Worm (Caenorhabditis elegans) whole organism, L1 larva: ENCODE data around the gene Y71H2B.8.

Experiments used
- F16B12.6 ChIP-seq: fragments of 150-350 bp; optimal IDR thresholded peaks from 2 replicates; lab custom pipeline; 2014; ENCODE audit warnings: missing biosample characterization, missing genetic modification characterization
- aha-1 ChIP-seq: fragments of 150-350 bp; optimal IDR thresholded peaks from 2 replicates; lab custom pipeline; 2014; ENCODE audit warnings: missing biosample characterization, missing genetic modification characterization
- alr-1 ChIP-seq: fragments of 200-800 bp; sonication (Bioruptor generic); optimal IDR thresholded peaks from 2 replicates; lab custom pipeline; 2018; ENCODE audit warnings: borderline replicate concordance, mild to moderate bottlenecking, missing genetic modification characterization, missing compliant biosample characterization
- aly-2 ChIP-seq: fragments of 150-350 bp; optimal IDR thresholded peaks from 2 replicates; lab custom pipeline; 2014; ENCODE audit warnings: missing biosample characterization, missing genetic modification characterization
- blmp-1 ChIP-seq: fragments of 150-350 bp; optimal IDR thresholded peaks from 2 replicates; lab custom pipeline; 2014; ENCODE audit warnings: missing biosample characterization, missing genetic modification characterization
- ceh-63 ChIP-seq: fragments of 200-800 bp; sonication (Bioruptor generic); optimal IDR thresholded peaks from 2 replicates; lab custom pipeline; 2018; ENCODE audit warnings: mild to moderate bottlenecking, missing genetic modification characterization, missing compliant biosample characterization
- ceh-8 ChIP-seq: fragments of 200-800 bp; sonication (Bioruptor generic); optimal IDR thresholded peaks from 2 replicates; lab custom pipeline; 2018; ENCODE audit warnings: mild to moderate bottlenecking, missing genetic modification characterization, moderate library complexity, missing compliant biosample characterization
- dsc-1 ChIP-seq: sonication (generic microtip); optimal IDR thresholded peaks from 2 replicates; lab custom pipeline; 2016; ENCODE audit warnings: mild to moderate bottlenecking, missing genetic modification characterization, missing compliant biosample characterization
- efl-1 ChIP-seq, 4 experiments: fragments of 150-350 bp; optimal IDR thresholded peaks in 3 of 4; peaks in 1 of 4; 1 replicate in 1 of 4; 2 replicates in 3 of 4; lab custom pipeline; 2014; ENCODE audit warnings: missing biosample characterization in 2 of 4, missing genetic modification characterization in 2 of 4, missing genetic modification reagents in 2 of 4
- efl-3 ChIP-seq: fragments of 200-800 bp; sonication (Bioruptor generic); optimal IDR thresholded peaks from 2 replicates; lab custom pipeline; 2018; ENCODE audit warnings: mild to moderate bottlenecking, missing genetic modification characterization, missing compliant biosample characterization
- elt-2 ChIP-seq: sonication (generic microtip); optimal IDR thresholded peaks from 2 replicates; lab custom pipeline; 2016; ENCODE audit warnings: missing genetic modification characterization, mild to moderate bottlenecking, inconsistent platforms, missing compliant biosample characterization, missing genetic modification reagents
- fkh-4 ChIP-seq: sonication (generic microtip); optimal IDR thresholded peaks from 2 replicates; lab custom pipeline; 2016; ENCODE audit warnings: missing compliant biosample characterization, missing genetic modification characterization, borderline replicate concordance
- fkh-8 ChIP-seq: sonication (generic microtip); optimal IDR thresholded peaks from 2 replicates; lab custom pipeline; 2016; ENCODE audit warnings: mild to moderate bottlenecking, missing genetic modification characterization, missing compliant biosample characterization
- hlh-4 ChIP-seq: sonication (generic microtip); optimal IDR thresholded peaks from 2 replicates; lab custom pipeline; 2016; ENCODE audit warnings: mild to moderate bottlenecking, missing genetic modification characterization, missing compliant biosample characterization
- hpl-2 ChIP-seq: fragments of 150-350 bp; optimal IDR thresholded peaks from 2 replicates; lab custom pipeline; 2014; ENCODE audit warnings: missing biosample characterization, missing genetic modification reagents, missing genetic modification characterization
- irx-1 ChIP-seq: sonication (generic microtip); optimal IDR thresholded peaks from 2 replicates; lab custom pipeline; 2016; ENCODE audit warnings: missing genetic modification characterization, missing compliant biosample characterization
- isw-1 ChIP-seq: fragments of 200-800 bp; sonication (Bioruptor generic); IDR thresholded peaks from 2 replicates; pipeline ENCODE4 v1.3.6; 2022; ENCODE audit warnings: missing genetic modification characterization, missing compliant biosample characterization
- jun-1 ChIP-seq: fragments of 150-350 bp; optimal IDR thresholded peaks from 2 replicates; lab custom pipeline; 2014; ENCODE audit warnings: missing biosample characterization, missing genetic modification reagents, missing genetic modification characterization
- lin-13 ChIP-seq: fragments of 150-350 bp; optimal IDR thresholded peaks from 2 replicates; lab custom pipeline; 2014; ENCODE audit warnings: missing biosample characterization, missing genetic modification reagents, missing genetic modification characterization
- lin-14 ChIP-seq: fragments of 200-800 bp; sonication (Bioruptor generic); optimal IDR thresholded peaks from 2 replicates; lab custom pipeline; 2018; ENCODE audit warnings: mild to moderate bottlenecking, missing genetic modification characterization, moderate library complexity, missing compliant biosample characterization
- lin-35 ChIP-seq, 2 experiments: fragments of 150-350 bp; optimal IDR thresholded peaks; 2 replicates each; lab custom pipeline; 2014; ENCODE audit warnings: missing biosample characterization in 2 of 2, missing genetic modification characterization in 2 of 2, missing genetic modification reagents in 2 of 2
- lin-39 ChIP-seq: fragments of 150-350 bp; optimal IDR thresholded peaks from 2 replicates; lab custom pipeline; 2014; ENCODE audit warnings: missing biosample characterization, missing genetic modification reagents, missing genetic modification characterization
- lsy-2 ChIP-seq, 2 experiments: fragments of 150-350 bp; optimal IDR thresholded peaks; 2 replicates each; lab custom pipeline; 2014; ENCODE audit warnings: missing biosample characterization in 2 of 2, missing genetic modification characterization in 2 of 2
- mef-2 ChIP-seq: fragments of 150-350 bp; optimal IDR thresholded peaks from 2 replicates; lab custom pipeline; 2014; ENCODE audit warnings: missing biosample characterization, missing genetic modification characterization
- mep-1 ChIP-seq: fragments of 150-350 bp; optimal IDR thresholded peaks from 2 replicates; lab custom pipeline; 2014; ENCODE audit warnings: missing biosample characterization, missing genetic modification characterization
- nhr-11 ChIP-seq: fragments of 150-350 bp; optimal IDR thresholded peaks from 2 replicates; lab custom pipeline; 2014; ENCODE audit warnings: missing biosample characterization, missing genetic modification characterization
- nhr-20 ChIP-seq: sonication (generic microtip); optimal IDR thresholded peaks from 2 replicates; lab custom pipeline; 2016; ENCODE audit warnings: mild to moderate bottlenecking, missing genetic modification characterization, missing compliant biosample characterization
- nhr-237 ChIP-seq: fragments of 150-350 bp; optimal IDR thresholded peaks from 2 replicates; lab custom pipeline; 2014; ENCODE audit warnings: missing biosample characterization, missing genetic modification characterization
- nhr-28 ChIP-seq: fragments of 150-350 bp; optimal IDR thresholded peaks from 2 replicates; lab custom pipeline; 2014; ENCODE audit warnings: missing biosample characterization, missing genetic modification characterization
- nhr-47 ChIP-seq: sonication (generic microtip); optimal IDR thresholded peaks from 2 replicates; lab custom pipeline; 2016; ENCODE audit warnings: mild to moderate bottlenecking, missing genetic modification characterization, moderate library complexity, missing compliant biosample characterization
- nhr-71 ChIP-seq: sonication (generic microtip); optimal IDR thresholded peaks from 2 replicates; lab custom pipeline; 2016; ENCODE audit warnings: mild to moderate bottlenecking, missing genetic modification characterization, moderate library complexity, missing compliant biosample characterization
- nhr-76 ChIP-seq: sonication (generic microtip); optimal IDR thresholded peaks from 2 replicates; lab custom pipeline; 2017; ENCODE audit warnings: missing biosample characterization, missing genetic modification characterization
- nhr-77 ChIP-seq: fragments of 150-350 bp; optimal IDR thresholded peaks from 2 replicates; lab custom pipeline; 2014; ENCODE audit warnings: missing biosample characterization, missing genetic modification characterization
- nhr-85 ChIP-seq: sonication (generic microtip); peaks from one replicate; lab custom pipeline; 2016; ENCODE audit warnings: missing genetic modification characterization, inconsistent platforms, missing compliant biosample characterization
- pag-3 ChIP-seq: sonication (generic microtip); optimal IDR thresholded peaks from 2 replicates; lab custom pipeline; 2017; ENCODE audit warnings: missing genetic modification characterization, mild to moderate bottlenecking, missing compliant biosample characterization, antibody characterized with exemption, borderline replicate concordance; ENCODE audit not compliant: insufficient read depth
- sptf-1 ChIP-seq: fragments of 150-350 bp; optimal IDR thresholded peaks from 2 replicates; lab custom pipeline; 2014; ENCODE audit warnings: missing biosample characterization, missing genetic modification characterization
- swsn-7 ChIP-seq: sonication (generic microtip); optimal IDR thresholded peaks from 2 replicates; lab custom pipeline; 2016; ENCODE audit warnings: missing genetic modification characterization, missing compliant biosample characterization
- tbx-2 ChIP-seq: sonication (generic microtip); optimal IDR thresholded peaks from 2 replicates; lab custom pipeline; 2016; ENCODE audit warnings: missing genetic modification characterization, missing compliant biosample characterization
- unc-30 ChIP-seq: sonication (generic microtip); optimal IDR thresholded peaks from 2 replicates; lab custom pipeline; 2017; ENCODE audit warnings: missing biosample characterization, missing genetic modification characterization
- unc-62 ChIP-seq: fragments of 150-350 bp; optimal IDR thresholded peaks from 2 replicates; lab custom pipeline; 2014; ENCODE audit warnings: missing biosample characterization, missing genetic modification reagents, missing genetic modification characterization
- unc-98 ChIP-seq: fragments of 200-800 bp; sonication (Bioruptor generic); IDR thresholded peaks from 2 replicates; pipeline ENCODE4 v1.3.6; 2022; ENCODE audit warnings: missing genetic modification characterization, missing compliant biosample characterization
- vab-15 ChIP-seq: sonication (generic microtip); optimal IDR thresholded peaks from 2 replicates; lab custom pipeline; 2017; ENCODE audit warnings: missing genotype, mild to moderate bottlenecking, missing genetic modification characterization, missing compliant biosample characterization
- zag-1 ChIP-seq: fragments of 150-350 bp; optimal IDR thresholded peaks from 2 replicates; lab custom pipeline; 2014; ENCODE audit warnings: missing biosample characterization, missing genetic modification characterization
- zip-4 ChIP-seq: fragments of 200-800 bp; sonication (Bioruptor generic); optimal IDR thresholded peaks from 2 replicates; lab custom pipeline; 2018; ENCODE audit warnings: mild to moderate bottlenecking, missing genetic modification characterization, moderate library complexity, missing compliant biosample characterization
- ztf-11 ChIP-seq, 2 experiments: sonication (generic microtip); optimal IDR thresholded peaks; 2 replicates each; lab custom pipeline; 2016 to 2017; ENCODE audit warnings: missing genetic modification characterization in 2 of 2, missing biosample characterization in 1 of 2, missing compliant biosample characterization in 1 of 2

Gene Y71H2B.8

ce11 chrIII:2576360-2577259 is 2.5 kb upstream of the Y71H2B.8 start (continued):
- TF ChIP-seq unc-62 (GFP tag; lab: Kevin White, UChicago): no peak
- TF ChIP-seq efl-1 (optimal IDR thresholded peaks at IDR 0.05; lab: Kevin White, UChicago): peak; percentile 60 to 68
- TF ChIP-seq efl-1 (GFP tag; optimal IDR thresholded peaks at IDR 0.05 in 1 of 2; lab: Kevin White, UChicago): peak; percentile 32 to 95
- TF ChIP-seq lin-35 (GFP tag; optimal IDR thresholded peaks at IDR 0.05; lab: Kevin White, UChicago): peak; percentile 25 to 74

- TF ChIP-seq blmp-1 (tag; lab: Kevin White, UChicago): no peak
- no peak for TF ChIP-seq vab-15
- TF ChIP-seq mep-1 (tag; lab: Kevin White, UChicago): no peak
- no peak for TF ChIP-seq unc-62 (GFP tag; lab: Kevin White, UChicago)
- TF ChIP-seq mef-2 (tag; lab: Kevin White, UChicago): no peak
- no peak for TF ChIP-seq fkh-8
- no peak for TF ChIP-seq lsy-2 (tag; optimal IDR thresholded peaks at IDR 0.05; lab: Kevin White, UChicago)
- TF ChIP-seq lin-13 (GFP tag; lab: Kevin White, UChicago): no peak
- no peak for TF ChIP-seq nhr-77 (tag; lab: Kevin White, UChicago)
- no peak for TF ChIP-seq pag-3 (tag; lab: Kevin White, UChicago)
- TF ChIP-seq sptf-1 (tag; lab: Kevin White, UChicago): no peak
Measured at ce11 chrIII:2577982-2578381, 1.1 kb upstream of the Y71H2B.8 start.

- TF ChIP-seq F16B12.6 (no peak), nhr-76 (tag; lab: Kevin White, UChicago) (no peak), sptf-1 (tag; lab: Kevin White, UChicago) (no peak), hlh-4 (tag; lab: Kevin White, UChicago) (no peak), lin-35 (GFP tag; optimal IDR thresholded peaks at IDR 0.05; lab: Kevin White, UChicago) (peak; percentile 49 to 66), fkh-4 (tag; lab: Kevin White, UChicago) (no peak), nhr-237 (tag; lab: Kevin White, UChicago) (no peak), lin-14 (GFP tag; lab: Kevin White, UChicago) (peak; percentile 83), irx-1 (tag; lab: Kevin White, UChicago) (peak; percentile 40), elt-2 (tag; lab: Kevin White, UChicago) (no peak), efl-1 (optimal IDR thresholded peaks at IDR 0.05; lab: Kevin White, UChicago) (peak; percentile 74 to 78), efl-1 (GFP tag; optimal IDR thresholded peaks at IDR 0.05 in 1 of 2; lab: Kevin White, UChicago) (peak; percentile 52 to 93), jun-1 (peak; percentile 15), nhr-71 (peak; percentile 80), aly-2 (tag; lab: Kevin White, UChicago) (peak; percentile 33), ceh-8 (GFP tag; lab: Kevin White, UChicago) (no peak), nhr-20 (tag; lab: Kevin White, UChicago) (peak; percentile 28), tbx-2 (peak; percentile 62), nhr-47 (tag; lab: Kevin White, UChicago) (peak; percentile 63), unc-98 (no peak), isw-1 (GFP tag; lab: Robert Waterston, UW) (peak; percentile 27; the same call in 1 of the 2 replicates), zag-1 (tag; lab: Kevin White, UChicago) (no peak), nhr-85 (tag; lab: Kevin White, UChicago) (peak; percentile 69), efl-3 (GFP tag; lab: Kevin White, UChicago) (no peak), ztf-11 (tag; optimal IDR thresholded peaks at IDR 0.05; lab: Kevin White, UChicago) (no peak), fkh-8 (peak; percentile 16), lin-39 (tag; lab: Kevin White, UChicago) (no peak), unc-62 (GFP tag; lab: Kevin White, UChicago) (no peak), nhr-11 (tag; lab: Kevin White, UChicago) (no peak), alr-1 (no peak), unc-30 (no peak), hpl-2 (no peak), swsn-7 (tag; lab: Kevin White, UChicago) (peak; percentile 66), nhr-28 (tag; lab: Kevin White, UChicago) (no peak), dsc-1 (peak; percentile 28), lin-13 (GFP tag; lab: Kevin White, UChicago) (no peak), zip-4 (GFP tag; lab: Kevin White, UChicago) (no peak), blmp-1 (tag; lab: Kevin White, UChicago) (peak; percentile 91), nhr-77 (tag; lab: Kevin White, UChicago) (no peak), ceh-63 (GFP tag; lab: Kevin White, UChicago) (no peak), aha-1 (tag; lab: Kevin White, UChicago) (no peak)
Measured at ce11 chrIII:2578563-2578962, 530 bp upstream of the Y71H2B.8 start.
